Worm (Caenorhabditis elegans): ENCODE measurements around the gene K09E4.3.
A peak's percentile ranks its signal among the peaks of the same experiment; 100 is the strongest.

Gene K09E4.3

DNA sequence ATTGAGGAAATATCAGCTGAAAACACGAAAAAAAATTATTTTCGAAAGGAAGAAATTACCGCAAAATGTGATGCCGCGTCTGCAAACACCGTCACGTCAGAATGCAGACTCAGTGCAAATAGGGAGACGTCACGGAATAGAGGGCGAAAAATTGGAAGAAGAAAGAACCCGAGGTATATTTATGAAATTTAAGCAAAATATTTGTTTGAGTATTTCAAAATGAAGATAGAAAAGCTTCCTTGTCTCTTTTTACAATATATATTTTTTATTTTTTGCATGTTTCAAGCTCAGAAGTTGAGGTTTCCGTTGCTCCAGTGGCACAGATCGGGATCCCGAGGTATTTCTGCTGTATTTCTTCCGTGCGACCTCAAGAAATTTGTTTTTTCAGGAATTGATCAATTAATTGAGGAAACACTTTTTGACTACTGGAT lies 17.1 kb upstream of the K09E4.3 start, which contains the start of gene W03H9.2 (continued):
- TF ChIP-seq pat-9 (tag; optimal IDR thresholded peaks at IDR 0.05) (no peak), pag-3 (tag; optimal IDR thresholded peaks at IDR 0.05; ENCODE audit: borderline replicate concordance) (peak; percentile 29), dmd-4 (tag; optimal IDR thresholded peaks at IDR 0.05; ENCODE audit: borderline replicate concordance) (peak; percentile 62), eyg-1 (tag; optimal IDR thresholded peaks at IDR 0.05) (peak; percentile 29), hlh-30 (tag; optimal IDR thresholded peaks at IDR 0.05; ENCODE audit: insufficient read depth) (no peak), syd-9 (tag; optimal IDR thresholded peaks at IDR 0.05) (peak; percentile 69), lim-6 (tag; optimal IDR thresholded peaks at IDR 0.05) (peak; percentile 93), fkh-10 (GFP tag; optimal IDR thresholded peaks at IDR 0.05) (no peak), nfya-1 (tag; optimal IDR thresholded peaks at IDR 0.05) (peak; percentile 16), T23F11.4 (GFP tag; optimal IDR thresholded peaks at IDR 0.05) (peak; percentile 33), ztf-16 (tag; optimal IDR thresholded peaks at IDR 0.05) (peak; percentile 84), npax-4 (tag; optimal IDR thresholded peaks at IDR 0.05) (peak; percentile 31), ceh-14 (tag; optimal IDR thresholded peaks at IDR 0.05) (peak; percentile 88), madf-2 (tag; optimal IDR thresholded peaks at IDR 0.05) (peak; percentile 65), hlh-13 (GFP tag; optimal IDR thresholded peaks at IDR 0.05) (no peak), fkh-6 (tag; optimal IDR thresholded peaks at IDR 0.05) (peak; percentile 75), dve-1 (tag; optimal IDR thresholded peaks at IDR 0.05) (no peak), K02D7.2 (tag; optimal IDR thresholded peaks at IDR 0.05) (peak; percentile 55), unc-86 (tag; optimal IDR thresholded peaks at IDR 0.05) (peak; percentile 76), hlh-6 (tag; optimal IDR thresholded peaks at IDR 0.05) (peak; percentile 38), ahr-1 (tag; optimal IDR thresholded peaks at IDR 0.05) (peak; percentile 94), tbx-2 (tag; optimal IDR thresholded peaks at IDR 0.05) (peak; percentile 97), C38D4.7 (GFP tag; optimal IDR thresholded peaks at IDR 0.05) (peak; percentile 41), ceh-19 (GFP tag; optimal IDR thresholded peaks at IDR 0.05) (peak; percentile 51), ceh-48 (tag; optimal IDR thresholded peaks at IDR 0.05) (no peak)

DNA sequence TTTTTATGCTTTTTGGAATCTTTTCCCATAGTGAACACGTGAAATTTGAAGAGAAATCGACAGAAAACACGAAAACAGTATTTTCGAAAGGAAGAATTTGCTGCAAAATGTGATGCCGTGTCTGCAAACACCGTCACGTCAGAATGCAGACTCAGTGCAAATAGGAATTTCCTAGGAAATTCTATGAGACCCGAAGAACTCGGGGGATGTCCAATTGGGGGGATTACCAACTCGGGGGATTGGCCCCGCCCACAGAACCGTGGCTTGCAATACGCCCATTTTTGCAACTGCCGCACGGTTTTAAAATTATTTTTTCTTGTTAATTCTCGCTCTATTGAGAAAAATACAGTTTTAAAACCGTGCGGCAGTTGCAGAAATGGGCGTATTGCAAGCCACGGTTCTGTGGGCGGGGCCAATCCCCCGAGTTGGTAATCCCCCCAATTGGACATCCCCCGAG lies 15.4 kb upstream of the K09E4.3 start, which contains the start of gene cacn-1:
cacn-1 (minus strand) TSS at position 51 of the 457 bp plus-strand sequence.
- TF ChIP-seq nfya-1 (tag; optimal IDR thresholded peaks at IDR 0.05) (peak; percentile 29), ceh-14 (tag; optimal IDR thresholded peaks at IDR 0.05) (peak; percentile 4), ceh-31 (tag; optimal IDR thresholded peaks at IDR 0.05) (peak; percentile 72), ceh-2 (tag; optimal IDR thresholded peaks at IDR 0.05) (peak; percentile 52), tbx-2 (tag; optimal IDR thresholded peaks at IDR 0.05) (peak; percentile 53), C08G9.2 (tag; optimal IDR thresholded peaks at IDR 0.05) (peak; percentile 41)

DNA sequence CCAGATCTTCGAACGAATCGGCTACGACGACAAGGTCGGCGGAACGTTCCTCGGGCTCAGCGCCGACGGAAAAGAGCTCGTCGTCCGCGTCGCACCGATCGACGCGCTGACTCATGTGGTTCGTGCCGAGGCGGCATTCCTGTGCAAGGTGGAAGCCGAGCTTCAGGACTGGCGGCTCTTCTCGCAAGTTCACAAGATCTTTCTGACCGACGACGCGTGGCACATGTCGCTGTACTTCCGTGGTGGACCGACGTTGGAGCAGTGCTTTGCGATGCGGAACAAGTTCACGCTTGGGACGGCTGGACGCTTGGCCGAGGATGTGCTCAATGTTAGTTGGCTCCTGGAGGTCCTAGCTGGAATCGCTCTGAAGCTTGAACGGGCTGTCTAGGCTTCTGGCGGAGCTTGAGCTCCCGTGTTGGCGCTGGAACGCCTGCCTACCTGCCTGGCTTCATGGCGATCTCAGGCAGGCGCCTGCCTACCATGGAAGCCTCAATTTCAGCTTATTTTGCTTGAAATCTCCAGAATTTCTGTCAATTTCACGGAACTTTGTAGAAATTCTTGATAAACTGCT lies 12.2 kb upstream of the K09E4.3 start:
- TF ChIP-seq K09A11.1 (tag; optimal IDR thresholded peaks at IDR 0.05; ENCODE audit: insufficient read depth) (no peak), nfya-1 (tag; optimal IDR thresholded peaks at IDR 0.05) (no peak), nhr-11 (tag; optimal IDR thresholded peaks at IDR 0.05) (no peak), ceh-6 (GFP tag; optimal IDR thresholded peaks at IDR 0.05) (no peak), unc-55 (GFP tag; optimal IDR thresholded peaks at IDR 0.05) (no peak), T23F11.4 (GFP tag; optimal IDR thresholded peaks at IDR 0.05) (no peak), F13H6.1 (tag; optimal IDR thresholded peaks at IDR 0.05) (no peak), che-1 (tag; optimal IDR thresholded peaks at IDR 0.05) (no peak), fkh-6 (tag; optimal IDR thresholded peaks at IDR 0.05) (no peak), C08G9.2 (tag; optimal IDR thresholded peaks at IDR 0.05) (no peak), hlh-6 (tag; optimal IDR thresholded peaks at IDR 0.05) (no peak), hlh-15 (tag; optimal IDR thresholded peaks at IDR 0.05) (no peak), hlh-30 (tag; optimal IDR thresholded peaks at IDR 0.05; ENCODE audit: insufficient read depth) (no peak), pax-1 (tag; optimal IDR thresholded peaks at IDR 0.05) (no peak), K02D7.2 (tag; optimal IDR thresholded peaks at IDR 0.05) (no peak), dve-1 (tag; optimal IDR thresholded peaks at IDR 0.05) (no peak), npax-4 (tag; optimal IDR thresholded peaks at IDR 0.05) (no peak), sox-2 (GFP tag; IDR thresholded peaks at IDR 0.05) (no peak), odd-2 (tag; optimal IDR thresholded peaks at IDR 0.05) (no peak), pha-4 (tag; optimal IDR thresholded peaks at IDR 0.05) (no peak)

Data from whole organism, late embryonic.